Fruit fly (Drosophila melanogaster) whole organism, embryonic: ENCODE results near the gene CG7694.

Experiments
- CG12391 ChIP-seq: fragments of 200-800 bp; sonication (Bioruptor generic); optimal IDR thresholded peaks from 3 replicates; lab custom pipeline; 2018; ENCODE audit warnings: missing biosample characterization, mild to moderate bottlenecking, missing genetic modification characterization, moderate library complexity
- CG2129 ChIP-seq: fragments of 200-800 bp; sonication (Bioruptor generic); IDR thresholded peaks from 2 replicates; pipeline ENCODE4 v1.3.6; 2022; ENCODE audit warnings: missing biosample characterization, missing genetic modification characterization; ENCODE audit not compliant: partially characterized antibody
- CG7556 ChIP-seq: fragments of 200-800 bp; sonication (Bioruptor generic); optimal IDR thresholded peaks from 2 replicates; lab custom pipeline; 2017; ENCODE audit warnings: missing biosample characterization, mild to moderate bottlenecking, missing genetic modification characterization
- CG8924 ChIP-seq: fragments of 200-800 bp; optimal IDR thresholded peaks from 3 replicates; lab custom pipeline; 2019; ENCODE audit warnings: missing biosample characterization, mild to moderate bottlenecking, missing genetic modification characterization, moderate library complexity
- Gug ChIP-seq: fragments of 200-800 bp; sonication (Bioruptor generic); IDR thresholded peaks from 4 replicates; pipeline ENCODE4 v1.3.6; 2022; ENCODE audit warnings: missing biosample characterization, missing genetic modification characterization
- HLH3B ChIP-seq: fragments of 200-800 bp; sonication (Bioruptor generic); IDR thresholded peaks from 2 replicates; pipeline ENCODE4 v1.3.6; 2022; ENCODE audit warnings: missing biosample characterization, missing genetic modification characterization
- Hr3 ChIP-seq: fragments of 200-800 bp; sonication (Bioruptor generic); optimal IDR thresholded peaks from 3 replicates; lab custom pipeline; 2016; ENCODE audit warnings: missing biosample characterization, missing genetic modification characterization
- ap ChIP-seq: fragments of 200-800 bp; sonication (Bioruptor generic); IDR thresholded peaks from 2 replicates; pipeline ENCODE4 v1.3.6; 2022; ENCODE audit warnings: missing biosample characterization, missing genetic modification characterization
- grau ChIP-seq: fragments of 200-800 bp; optimal IDR thresholded peaks from 3 replicates; lab custom pipeline; 2019; ENCODE audit warnings: missing biosample characterization, mild to moderate bottlenecking, missing genetic modification characterization, moderate library complexity
- kay ChIP-seq: fragments of 200-800 bp; sonication (Bioruptor generic); optimal IDR thresholded peaks from 2 replicates; lab custom pipeline; 2016; ENCODE audit warnings: missing biosample characterization, missing genetic modification characterization

DNA sequence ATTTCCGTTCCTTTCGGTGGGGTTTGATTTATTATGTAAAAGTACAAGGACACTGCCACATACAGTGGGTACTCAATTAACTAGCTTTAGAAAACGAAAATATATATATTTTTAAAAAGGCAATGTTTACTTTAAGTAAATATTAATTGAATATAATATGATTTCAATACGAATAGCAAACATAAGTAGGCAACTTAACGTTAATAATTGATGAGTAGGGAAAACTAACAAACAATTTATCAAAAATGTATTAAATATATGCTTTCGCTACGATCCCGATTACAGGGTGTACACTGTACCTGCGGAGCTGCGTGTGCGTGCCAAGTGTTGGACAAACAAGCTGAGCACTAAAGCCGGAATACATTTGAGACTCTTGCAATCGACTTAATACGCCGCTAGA is 26.7 kb upstream of the CG7694 start:
- TF ChIP-seq grau (tag; lab: Kevin White, UChicago) (no peak), CG2129 (GFP tag; lab: Robert Waterston, UW) (no peak), Gug (GFP tag; lab: Robert Waterston, UW) (no peak), kay (GFP tag; lab: Kevin White, UChicago) (no peak), CG7556 (GFP tag; lab: Kevin White, UChicago) (no peak), ap (GFP tag; lab: Robert Waterston, UW) (no peak), CG8924 (tag; lab: Kevin White, UChicago) (no peak), HLH3B (no peak), CG12391 (tag; lab: Kevin White, UChicago) (no peak), Hr3 (GFP tag; lab: Kevin White, UChicago) (no peak)
